Worm (Caenorhabditis elegans): ENCODE data around the gene C55B6.5.

DNA sequence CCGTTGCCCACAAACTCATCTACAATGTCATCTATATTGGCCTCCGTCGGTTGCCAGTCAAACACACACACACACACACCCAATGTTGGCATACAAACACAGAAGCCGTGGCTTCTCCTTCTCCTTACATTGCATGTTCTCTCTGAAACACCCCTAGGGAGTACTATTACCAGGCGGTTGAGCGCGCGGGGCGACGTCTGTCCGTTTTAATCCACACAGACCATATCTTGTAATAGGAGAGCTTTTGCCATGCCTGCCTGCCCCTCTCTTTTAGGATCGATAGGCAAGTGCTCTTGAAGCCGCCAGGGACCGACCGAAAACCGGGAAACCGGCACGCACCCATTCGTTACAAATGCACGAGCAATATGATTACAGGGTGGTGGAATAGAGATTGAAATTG lies 19.4 kb upstream of the C55B6.5 start:
- TF ChIP-seq aly-2 (tag; optimal IDR thresholded peaks at IDR 0.05) (no peak), nhr-11 (tag; optimal IDR thresholded peaks at IDR 0.05) (no peak), unc-62 (GFP tag; optimal IDR thresholded peaks at IDR 0.05) (no peak)

Measured in whole organism, L3 larva.